Fruit fly (Drosophila melanogaster) whole organism, embryonic: ENCODE measurements around the gene Nulp1.

Source experiments
- Adf1 ChIP-seq: fragments of 200-800 bp; sonication (Bioruptor generic); IDR thresholded peaks from 2 replicates; pipeline ENCODE4 v1.3.6; 2022; ENCODE audit warnings: missing biosample characterization, missing genetic modification characterization
- CG10543 ChIP-seq: fragments of 200-800 bp; sonication (Bioruptor generic); optimal IDR thresholded peaks from 3 replicates; lab custom pipeline; 2017; ENCODE audit warnings: missing biosample characterization, mild to moderate bottlenecking, missing genetic modification characterization, moderate library complexity
- CG11504 ChIP-seq: fragments of 200-800 bp; sonication (Bioruptor generic); optimal IDR thresholded peaks from 3 replicates; lab custom pipeline; 2019; ENCODE audit warnings: missing biosample characterization, mild to moderate bottlenecking, missing genetic modification characterization, moderate library complexity
- CG11723 ChIP-seq: fragments of 200-800 bp; sonication (Bioruptor generic); optimal IDR thresholded peaks from 2 replicates; lab custom pipeline; 2017; ENCODE audit warnings: missing biosample characterization, mild to moderate bottlenecking, missing genetic modification characterization
- CG12744 ChIP-seq: fragments of 200-800 bp; sonication (Bioruptor generic); optimal IDR thresholded peaks from 2 replicates; lab custom pipeline; 2016; ENCODE audit warnings: missing biosample characterization, missing genetic modification characterization
- CG13296 ChIP-seq: fragments of 200-800 bp; sonication (Bioruptor generic); optimal IDR thresholded peaks from 3 replicates; lab custom pipeline; 2018; ENCODE audit warnings: missing biosample characterization, mild to moderate bottlenecking, missing genetic modification characterization
- CG13424 ChIP-seq: fragments of 200-800 bp; sonication (Bioruptor generic); optimal IDR thresholded peaks from 2 replicates; lab custom pipeline; 2019; ENCODE audit warnings: missing biosample characterization, mild to moderate bottlenecking, missing genetic modification characterization, moderate library complexity
- CG13624 ChIP-seq: fragments of 200-800 bp; sonication (Bioruptor generic); optimal IDR thresholded peaks from 2 replicates; lab custom pipeline; 2016; ENCODE audit warnings: missing biosample characterization, missing genetic modification characterization
- CG14710 ChIP-seq: fragments of 200-800 bp; sonication (Bioruptor generic); optimal IDR thresholded peaks from 3 replicates; lab custom pipeline; 2019; ENCODE audit warnings: missing biosample characterization, mild to moderate bottlenecking, missing genetic modification characterization, moderate library complexity
- CG17328 ChIP-seq: fragments of 200-800 bp; sonication (Bioruptor generic); IDR thresholded peaks from 2 replicates; pipeline ENCODE4 v1.3.6; 2022; ENCODE audit warnings: missing biosample characterization, missing genetic modification characterization
- CG2116 ChIP-seq: fragments of 200-800 bp; sonication (Bioruptor generic); optimal IDR thresholded peaks from 3 replicates; lab custom pipeline; 2018; ENCODE audit warnings: missing biosample characterization, mild to moderate bottlenecking, missing genetic modification characterization
- CG2199 ChIP-seq: fragments of 200-800 bp; sonication (Bioruptor generic); IDR thresholded peaks from 3 replicates; pipeline ENCODE4 v1.3.6; 2022; ENCODE audit warnings: missing biosample characterization, missing genetic modification characterization
- CG33213 ChIP-seq: fragments of 200-800 bp; sonication (Bioruptor generic); optimal IDR thresholded peaks from 3 replicates; lab custom pipeline; 2016; ENCODE audit warnings: missing biosample characterization, missing genetic modification characterization
- CG34376 ChIP-seq: fragments of 200-800 bp; sonication (Bioruptor generic); optimal IDR thresholded peaks from 2 replicates; lab custom pipeline; 2018; ENCODE audit warnings: missing biosample characterization, mild to moderate bottlenecking, missing genetic modification characterization
- CG3847 ChIP-seq: fragments of 200-800 bp; sonication (Bioruptor generic); IDR thresholded peaks from 2 replicates; pipeline ENCODE4 v1.3.6; 2022; ENCODE audit warnings: missing biosample characterization, missing genetic modification characterization
- CG42726 ChIP-seq: fragments of 200-800 bp; sonication (Bioruptor generic); IDR thresholded peaks from 2 replicates; pipeline ENCODE4 v1.3.6; 2022; ENCODE audit warnings: missing biosample characterization, missing genetic modification characterization; ENCODE audit not compliant: partially characterized antibody
- CG6689 ChIP-seq: fragments of 200-800 bp; sonication (Bioruptor generic); IDR thresholded peaks from 2 replicates; pipeline ENCODE4 v1.3.6; 2022; ENCODE audit warnings: missing biosample characterization, missing genetic modification characterization
- CG6765 ChIP-seq: fragments of 200-800 bp; sonication (Bioruptor generic); optimal IDR thresholded peaks from 3 replicates; lab custom pipeline; 2017; ENCODE audit warnings: missing biosample characterization, mild to moderate bottlenecking, missing genetic modification characterization
- CG7357 ChIP-seq: fragments of 200-800 bp; sonication (Bioruptor generic); IDR thresholded peaks from 3 replicates; pipeline ENCODE4 v1.3.6; 2022; ENCODE audit warnings: missing biosample characterization, missing genetic modification characterization
- CG7372 ChIP-seq: fragments of 200-800 bp; sonication (Bioruptor generic); IDR thresholded peaks from 2 replicates; pipeline ENCODE4 v1.3.6; 2022; ENCODE audit warnings: missing biosample characterization, missing genetic modification characterization
- CG8290 ChIP-seq, 3 experiments: fragments of 200-800 bp; sonication (Bioruptor generic); optimal IDR thresholded peaks; 2 replicates each; lab custom pipeline; 2016 to 2019; ENCODE audit warnings: missing biosample characterization in 3 of 3, missing genetic modification characterization in 3 of 3, mild to moderate bottlenecking in 2 of 3, moderate library complexity in 1 of 3
- CG9437 ChIP-seq: fragments of 200-800 bp; sonication (Bioruptor generic); optimal IDR thresholded peaks from 2 replicates; lab custom pipeline; 2018; ENCODE audit warnings: missing biosample characterization, mild to moderate bottlenecking, missing genetic modification characterization
- Chrac-16 ChIP-seq: fragments of 200-800 bp; sonication (Bioruptor generic); optimal IDR thresholded peaks from 3 replicates; lab custom pipeline; 2016; ENCODE audit warnings: missing biosample characterization, missing genetic modification characterization
- CoRest ChIP-seq: fragments of 200-800 bp; sonication (Bioruptor generic); optimal IDR thresholded peaks from 3 replicates; lab custom pipeline; 2018; ENCODE audit warnings: missing biosample characterization, mild to moderate bottlenecking, missing genetic modification characterization, moderate library complexity
- D ChIP-seq, 2 experiments: fragments of 200-800 bp in 1 of 2; fragments of >200 bp in 1 of 2; sonication (Bioruptor generic) in 1 of 2; optimal IDR thresholded peaks; 2 replicates in 1 of 2; 3 replicates in 1 of 2; lab custom pipeline; 2017; ENCODE audit warnings: mild to moderate bottlenecking in 1 of 2, missing biosample characterization in 1 of 2, missing genetic modification characterization in 1 of 2, missing genetic modification reagents in 1 of 2
- Dad ChIP-seq: fragments of 200-800 bp; sonication (Bioruptor generic); optimal IDR thresholded peaks from 3 replicates; lab custom pipeline; 2016; ENCODE audit warnings: missing biosample characterization, missing genetic modification characterization
- Dbx ChIP-seq: fragments of 200-800 bp; sonication (Bioruptor generic); IDR thresholded peaks from 3 replicates; pipeline ENCODE4 v1.3.6; 2022; ENCODE audit warnings: missing biosample characterization, missing genetic modification characterization
- Ets65A ChIP-seq: fragments of 200-800 bp; sonication (Bioruptor generic); peaks from one replicate; lab custom pipeline; 2016; ENCODE audit warnings: missing biosample characterization, missing genetic modification characterization
- Hsf ChIP-seq: fragments of 200-800 bp; sonication (Bioruptor generic); optimal IDR thresholded peaks from 3 replicates; lab custom pipeline; 2016; ENCODE audit warnings: missing biosample characterization, missing genetic modification characterization
- Jarid2 ChIP-seq: fragments of 200-800 bp; sonication (Bioruptor generic); optimal IDR thresholded peaks from 3 replicates; lab custom pipeline; 2017; ENCODE audit warnings: mild to moderate bottlenecking, missing biosample characterization, missing genetic modification reagents, missing genetic modification characterization
- MESR4 ChIP-seq: fragments of 200-800 bp; sonication (Bioruptor generic); optimal IDR thresholded peaks from 2 replicates; lab custom pipeline; 2018; ENCODE audit warnings: missing biosample characterization, mild to moderate bottlenecking, missing genetic modification characterization, moderate library complexity
- Med ChIP-seq: fragments of 200-800 bp; sonication (Bioruptor generic); peaks from one replicate; lab custom pipeline; 2016; ENCODE audit warnings: missing biosample characterization, missing genetic modification characterization, mild to moderate bottlenecking, inconsistent platforms, moderate library complexity
- Myb ChIP-seq: fragments of 200-800 bp; sonication (Bioruptor generic); optimal IDR thresholded peaks from 2 replicates; lab custom pipeline; 2016; ENCODE audit warnings: missing biosample characterization, missing genetic modification characterization
- NC2β ChIP-seq: fragments of 200-800 bp; sonication (Bioruptor generic); optimal IDR thresholded peaks from 2 replicates; lab custom pipeline; 2016; ENCODE audit warnings: missing biosample characterization, missing genetic modification characterization
- Sry-β ChIP-seq: fragments of 200-800 bp; sonication (Bioruptor generic); optimal IDR thresholded peaks from 2 replicates; lab custom pipeline; 2018; ENCODE audit warnings: missing biosample characterization, mild to moderate bottlenecking, missing genetic modification characterization, moderate library complexity
- bigmax ChIP-seq: fragments of 200-800 bp; sonication (Bioruptor generic); optimal IDR thresholded peaks from 2 replicates; lab custom pipeline; 2018; ENCODE audit warnings: missing biosample characterization, mild to moderate bottlenecking, missing genetic modification characterization
- btn ChIP-seq: fragments of 200-800 bp; sonication (Bioruptor generic); optimal IDR thresholded peaks from 2 replicates; lab custom pipeline; 2016; ENCODE audit warnings: missing biosample characterization, missing genetic modification characterization
- cas ChIP-seq: fragments of 200-800 bp; sonication (Bioruptor generic); IDR thresholded peaks from 2 replicates; pipeline ENCODE4 v1.3.6; 2022; ENCODE audit warnings: missing biosample characterization, missing genetic modification characterization
- crp ChIP-seq, 2 experiments: fragments of 200-800 bp; sonication (Bioruptor generic); optimal IDR thresholded peaks; 2 replicates in 1 of 2; 3 replicates in 1 of 2; lab custom pipeline; 2017; ENCODE audit warnings: missing biosample characterization in 2 of 2, missing genetic modification characterization in 2 of 2, mild to moderate bottlenecking in 1 of 2, moderate library complexity in 1 of 2
- dan ChIP-seq: fragments of 200-800 bp; sonication (Bioruptor generic); IDR thresholded peaks from 2 replicates; pipeline ENCODE4 v1.3.6; 2022; ENCODE audit warnings: missing biosample characterization, missing genetic modification characterization
- dmrt99B ChIP-seq: fragments of 200-800 bp; sonication (Bioruptor generic); optimal IDR thresholded peaks from 2 replicates; lab custom pipeline; 2018; ENCODE audit warnings: missing biosample characterization, mild to moderate bottlenecking, missing genetic modification characterization, moderate library complexity
- gcm2 ChIP-seq: fragments of 200-800 bp; sonication (Bioruptor generic); optimal IDR thresholded peaks from 2 replicates; lab custom pipeline; 2016; ENCODE audit warnings: missing biosample characterization, missing genetic modification characterization
- grau ChIP-seq: fragments of 200-800 bp; optimal IDR thresholded peaks from 3 replicates; lab custom pipeline; 2019; ENCODE audit warnings: missing biosample characterization, mild to moderate bottlenecking, missing genetic modification characterization, moderate library complexity
- knrl ChIP-seq: fragments of 200-800 bp; sonication (Bioruptor generic); IDR thresholded peaks from 3 replicates; pipeline ENCODE4 v1.3.6; 2022; ENCODE audit warnings: missing biosample characterization, missing genetic modification characterization; ENCODE audit not compliant: partially characterized antibody
- pb ChIP-seq: fragments of 200-800 bp; sonication (Bioruptor generic); optimal IDR thresholded peaks from 3 replicates; lab custom pipeline; 2016; ENCODE audit warnings: missing biosample characterization, missing genetic modification characterization
- schlank ChIP-seq: fragments of 200-800 bp; sonication (Bioruptor generic); optimal IDR thresholded peaks from 2 replicates; lab custom pipeline; 2018; ENCODE audit warnings: missing biosample characterization, mild to moderate bottlenecking, missing genetic modification characterization
- slbo ChIP-seq: fragments of 200-800 bp; sonication (Bioruptor generic); IDR thresholded peaks from 2 replicates; pipeline ENCODE4 v1.3.6; 2022; ENCODE audit warnings: missing biosample characterization, missing genetic modification characterization
- tin ChIP-seq: fragments of 200-800 bp; sonication (Bioruptor generic); optimal IDR thresholded peaks from 3 replicates; lab custom pipeline; 2016; ENCODE audit warnings: missing biosample characterization, missing genetic modification characterization
- toy ChIP-seq: fragments of 200-800 bp; sonication (Bioruptor generic); IDR thresholded peaks from 2 replicates; pipeline ENCODE4 v1.3.6; 2022; ENCODE audit warnings: missing biosample characterization, missing genetic modification characterization

Nulp1 gene

dm6 chr3L:8127712-8128210 lies 17.6 kb downstream of the Nulp1 start, which contains the start of the genes Cds and Uba2 (continued):
- peak; percentile 91 for TF ChIP-seq CG2116 (GFP tag; lab: Kevin White, UChicago)
- peak in 1 of 2 experiments; percentile 63 for TF ChIP-seq crp (GFP tag; optimal IDR thresholded peaks at IDR 0.05; lab: Kevin White, UChicago)
- TF ChIP-seq CoRest: peak; percentile 94
- peak; percentile 87 for TF ChIP-seq Hsf (GFP tag; lab: Kevin White, UChicago)
- peak; percentile 97 for TF ChIP-seq Ets65A
- TF ChIP-seq slbo (GFP tag; lab: Robert Waterston, UW): peak; percentile 96
- peak; percentile 19 for TF ChIP-seq Myb (GFP tag; lab: Kevin White, UChicago)
- TF ChIP-seq CG2199 (GFP tag; lab: Robert Waterston, UW): 0 out of 3 replicates have a peak, but pooled peaks have one; percentile 8
- TF ChIP-seq schlank: peak; percentile 80
- TF ChIP-seq D (optimal IDR thresholded peaks at IDR 0.05; lab: Kevin White, UChicago): no peak
- peak; percentile 76 for TF ChIP-seq D (GFP tag; optimal IDR thresholded peaks at IDR 0.05; lab: Kevin White, UChicago)
- peak; percentile 76 for TF ChIP-seq CG7357 (GFP tag; lab: Robert Waterston, UW)
- peak; percentile 87 for TF ChIP-seq CG11723 (GFP tag; lab: Kevin White, UChicago)
- TF ChIP-seq gcm2 (GFP tag; lab: Kevin White, UChicago): peak; percentile 50
- peak; percentile 93 for TF ChIP-seq CG13296 (GFP tag; lab: Kevin White, UChicago)
- TF ChIP-seq grau (tag; lab: Kevin White, UChicago): peak; percentile 94
- TF ChIP-seq btn: peak; percentile 11
- no peak; the same call in none of the 2 replicates for TF ChIP-seq toy
- peak; percentile 90 for TF ChIP-seq CG6689 (GFP tag; lab: Robert Waterston, UW)
- TF ChIP-seq CG11504 (tag; lab: Kevin White, UChicago): no peak
- TF ChIP-seq bigmax (GFP tag; lab: Kevin White, UChicago): peak; percentile 32
- peak; percentile 53 for TF ChIP-seq NC2β (GFP tag; lab: Kevin White, UChicago)
- peak; percentile 96 for TF ChIP-seq CG13424
- peak; percentile 81 for TF ChIP-seq CG9437 (GFP tag; lab: Kevin White, UChicago)
- peak; percentile 80 for TF ChIP-seq Adf1 (GFP tag; lab: Robert Waterston, UW)
- peak; percentile 95 for TF ChIP-seq Dbx (GFP tag; lab: Robert Waterston, UW)
- peak; percentile 75 for TF ChIP-seq Sry-β (GFP tag; lab: Kevin White, UChicago)
- peak; percentile 95 for TF ChIP-seq MESR4
- TF ChIP-seq CG14710 (tag; lab: Kevin White, UChicago): peak; percentile 95
- TF ChIP-seq Dad (GFP tag; lab: Kevin White, UChicago): peak; percentile 57
- TF ChIP-seq CG6765 (GFP tag; lab: Kevin White, UChicago): peak; percentile 89
- TF ChIP-seq CG17328: peak; percentile 84
- peak; percentile 97 for TF ChIP-seq Med (GFP tag; lab: Kevin White, UChicago)
- TF ChIP-seq cas (GFP tag; lab: Robert Waterston, UW): peak; percentile 83
- TF ChIP-seq CG34376 (GFP tag; lab: Kevin White, UChicago): peak; percentile 93
- peak; percentile 90 for TF ChIP-seq CG7372
- peak; percentile 51 for TF ChIP-seq CG12744 (GFP tag; lab: Kevin White, UChicago)
- TF ChIP-seq Chrac-16 (GFP tag; lab: Kevin White, UChicago): peak; percentile 93
- peak; percentile 86 for TF ChIP-seq CG13624 (GFP tag; lab: Kevin White, UChicago)
- TF ChIP-seq dan: peak; percentile 54; the same call in 1 of the 2 replicates
- TF ChIP-seq CG33213 (GFP tag; lab: Kevin White, UChicago): peak; percentile 68
- TF ChIP-seq Jarid2 (GFP tag; lab: Kevin White, UChicago): no peak
- peak; percentile 97 for TF ChIP-seq CG3847 (GFP tag; lab: Robert Waterston, UW)
- peak; percentile 82 for TF ChIP-seq CG8290 (GFP tag; optimal IDR thresholded peaks at IDR 0.05; lab: Kevin White, UChicago)
- peak; percentile 61 to 83 for TF ChIP-seq CG8290 (tag; optimal IDR thresholded peaks at IDR 0.05; lab: Kevin White, UChicago)
- peak; percentile 97 for TF ChIP-seq CG10543 (GFP tag; lab: Kevin White, UChicago)
- peak; percentile 57; the same call in 2 of the 3 replicates for TF ChIP-seq knrl (GFP tag; lab: Robert Waterston, UW)
- TF ChIP-seq dmrt99B (tag; lab: Kevin White, UChicago): peak; percentile 87
- TF ChIP-seq pb: peak; percentile 48
- TF ChIP-seq CG42726 (GFP tag; lab: Robert Waterston, UW): no peak
- TF ChIP-seq tin: peak; percentile 94
